Fruit fly (Drosophila melanogaster): ENCODE data around the gene Wdr81.

- no peak for TF ChIP-seq h (optimal IDR thresholded peaks at IDR 0.05)
- no peak for TF ChIP-seq psq (optimal IDR thresholded peaks at IDR 0.05)
- no peak for TF ChIP-seq ttk (optimal IDR thresholded peaks at IDR 0.05)
- no peak for TF ChIP-seq insv (optimal IDR thresholded peaks at IDR 0.05)
- TF ChIP-seq Myc (optimal IDR thresholded peaks at IDR 0.05), result no peak
- no peak for TF ChIP-seq Sin3A (optimal IDR thresholded peaks at IDR 0.05)
These were observed 24.0 kb upstream of the Wdr81 start, which contains the start of gene CG6785 for dm6 chr2L:12044613-12045350.
